Worm (Caenorhabditis elegans): ENCODE data around the gene zmp-1.

The zmp-1 gene

ce11 chrIII:5958172-5958886 lies 25.6 kb upstream of the zmp-1 start, which contains the start of the genes nono-1 and nop-1 (continued):
- TF ChIP-seq K12H6.12 (tag; optimal IDR thresholded peaks at IDR 0.05) (no peak), repo-1 (tag; optimal IDR thresholded peaks at IDR 0.05) (no peak), nhr-90 (tag; optimal IDR thresholded peaks at IDR 0.05) (no peak), akir-1 (GFP tag; optimal IDR thresholded peaks at IDR 0.05) (no peak), mcd-1 (GFP tag; IDR thresholded peaks at IDR 0.05) (no peak), madf-6 (GFP tag; IDR thresholded peaks at IDR 0.05) (peak; percentile 87), tbp1 (GFP tag; optimal IDR thresholded peaks at IDR 0.05) (no peak), ceh-79 (tag; optimal IDR thresholded peaks at IDR 0.05) (no peak), him-1 (tag; optimal IDR thresholded peaks at IDR 0.05) (peak; percentile 33), F10E7.11 (tag; optimal IDR thresholded peaks at IDR 0.05) (no peak), C06A6.2 (GFP tag; conservative IDR thresholded peaks at IDR 0.05) (no peak), ztf-26 (tag; optimal IDR thresholded peaks at IDR 0.05) (no peak), B0019.2 (GFP tag; conservative IDR thresholded peaks at IDR 0.05) (no peak), hmg-1.2 (GFP tag; IDR thresholded peaks at IDR 0.05) (peak; percentile 17; the same call in 1 of the 2 replicates), efl-1 (GFP tag; optimal IDR thresholded peaks at IDR 0.05) (peak; percentile 37), D2030.7 (GFP tag; IDR thresholded peaks at IDR 0.05) (peak; percentile 33; the same call in 1 of the 2 replicates), F55B11.4 (tag; optimal IDR thresholded peaks at IDR 0.05; ENCODE audit: borderline replicate concordance, insufficient read depth) (no peak), cebp-1 (GFP tag; IDR thresholded peaks at IDR 0.05) (no peak), cebp-1 (tag; optimal IDR thresholded peaks at IDR 0.05) (peak; percentile 32), B0336.3 (GFP tag; IDR thresholded peaks at IDR 0.05) (no peak), lsy-27 (tag; optimal IDR thresholded peaks at IDR 0.05; ENCODE audit: borderline replicate concordance, insufficient read depth) (no peak), lsl-1 (GFP tag; optimal IDR thresholded peaks at IDR 0.05) (peak; percentile 88), madf-8 (GFP tag; conservative IDR thresholded peaks at IDR 0.05) (peak; percentile 60), ztf-28 (GFP tag; IDR thresholded peaks at IDR 0.05) (no peak), Y53G8AR.9 (GFP tag; conservative IDR thresholded peaks at IDR 0.05) (no peak), ama-1 (optimal IDR thresholded peaks at IDR 0.05) (no peak), ama-1 (GFP tag; optimal IDR thresholded peaks at IDR 0.05) (no peak)

DNA sequence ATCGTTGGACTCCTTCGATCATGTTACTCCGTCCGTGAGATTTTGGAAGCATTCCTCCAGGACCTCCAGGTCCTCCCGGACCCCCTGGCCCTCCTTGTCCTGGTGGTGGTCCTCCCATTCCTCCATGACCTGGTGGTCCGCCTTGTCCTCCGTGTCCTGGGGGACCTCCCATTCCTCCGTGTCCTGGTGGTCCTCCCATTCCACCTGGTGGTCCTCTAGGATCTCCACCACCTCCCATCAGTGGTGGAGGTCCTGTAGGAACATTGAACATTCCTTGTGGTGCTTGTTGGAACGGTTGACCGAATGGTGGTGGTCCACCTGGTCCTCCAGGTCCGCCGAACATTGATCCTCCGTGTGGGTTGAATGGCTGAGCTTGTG lies 21.1 kb upstream of the zmp-1 start:
- TF ChIP-seq mcd-1 (GFP tag; IDR thresholded peaks at IDR 0.05) (peak; percentile 26; the same call in 1 of the 2 replicates), egrh-3 (GFP tag; IDR thresholded peaks at IDR 0.05) (peak; percentile 81; the same call in 1 of the 2 replicates), F57C9.4 (tag; optimal IDR thresholded peaks at IDR 0.05) (no peak), ama-1 (optimal IDR thresholded peaks at IDR 0.05) (no peak), ama-1 (GFP tag; optimal IDR thresholded peaks at IDR 0.05) (no peak), ztf-25 (GFP tag; IDR thresholded peaks at IDR 0.05) (no peak), C06A6.2 (GFP tag; conservative IDR thresholded peaks at IDR 0.05) (no peak), lsl-1 (GFP tag; optimal IDR thresholded peaks at IDR 0.05) (no peak), zfh-2 (GFP tag; conservative IDR thresholded peaks at IDR 0.05) (peak; percentile 87), bed-2 (GFP tag; IDR thresholded peaks at IDR 0.05) (peak; percentile 11; the same call in 1 of the 2 replicates), rec-8 (tag; optimal IDR thresholded peaks at IDR 0.05) (no peak), hlh-26 (GFP tag; conservative IDR thresholded peaks at IDR 0.05) (no peak), egl-44 (GFP tag; IDR thresholded peaks at IDR 0.05) (no peak)

Data from whole organism, young adult.